Worm (Caenorhabditis elegans) whole organism, mixed stage, embryonic: Measurements from ENCODE around the gene C39D10.1.

Source experiments
- ceh-83 ChIP-seq: fragments of 200-800 bp; sonication (Bioruptor generic); optimal IDR thresholded peaks from 2 replicates; lab custom pipeline; 2018; ENCODE audit warnings: mild to moderate bottlenecking, missing genetic modification characterization, missing compliant biosample characterization
- elt-1 ChIP-seq: sonication (generic microtip); optimal IDR thresholded peaks from 2 replicates; lab custom pipeline; 2017; ENCODE audit warnings: missing genetic modification characterization, mild to moderate bottlenecking, missing compliant biosample characterization, antibody characterized with exemption, moderate library complexity, borderline replicate concordance; ENCODE audit not compliant: insufficient read depth
- elt-3 ChIP-seq: fragments of 150-350 bp; optimal IDR thresholded peaks from 2 replicates; lab custom pipeline; 2014; ENCODE audit warnings: missing biosample characterization, missing genetic modification characterization
- lin-13 ChIP-seq: fragments of 150-350 bp; optimal IDR thresholded peaks from 2 replicates; lab custom pipeline; 2014; ENCODE audit warnings: missing biosample characterization, missing genetic modification characterization
- lsy-2 ChIP-seq: fragments of 150-350 bp; optimal IDR thresholded peaks from 2 replicates; lab custom pipeline; 2014; ENCODE audit warnings: missing biosample characterization, missing genetic modification characterization
- nhr-12 ChIP-seq: fragments of 150-350 bp; optimal IDR thresholded peaks from 2 replicates; lab custom pipeline; 2014; ENCODE audit warnings: missing biosample characterization, missing genetic modification characterization
- nhr-76 ChIP-seq: sonication (generic microtip); optimal IDR thresholded peaks from 2 replicates; lab custom pipeline; 2017; ENCODE audit warnings: missing biosample characterization, missing genetic modification characterization
- snpc-4 ChIP-seq: fragments of 150-350 bp; optimal IDR thresholded peaks from 2 replicates; lab custom pipeline; 2014; ENCODE audit warnings: missing biosample characterization, missing genetic modification characterization
- unc-39 ChIP-seq: fragments of 150-350 bp; optimal IDR thresholded peaks from 2 replicates; lab custom pipeline; 2014; ENCODE audit warnings: missing biosample characterization, missing genetic modification characterization
- unc-62 ChIP-seq: fragments of 150-350 bp; optimal IDR thresholded peaks from 2 replicates; lab custom pipeline; 2014; ENCODE audit warnings: missing biosample characterization, missing genetic modification reagents, missing genetic modification characterization
- ztf-11 ChIP-seq: fragments of 150-350 bp; optimal IDR thresholded peaks from 2 replicates; lab custom pipeline; 2014; ENCODE audit warnings: missing biosample characterization, missing genetic modification characterization

- no peak for TF ChIP-seq unc-39 (tag; lab: Kevin White, UChicago)
- TF ChIP-seq unc-62 (GFP tag; lab: Kevin White, UChicago): no peak
- TF ChIP-seq lsy-2 (tag; lab: Kevin White, UChicago): no peak
- TF ChIP-seq nhr-12 (tag; lab: Kevin White, UChicago): no peak
- TF ChIP-seq ceh-83 (GFP tag; lab: Kevin White, UChicago): no peak
- no peak for TF ChIP-seq lin-13 (tag; lab: Kevin White, UChicago)
- no peak for TF ChIP-seq elt-3
- TF ChIP-seq elt-1: no peak
- no peak for TF ChIP-seq nhr-76
- TF ChIP-seq ztf-11 (tag; lab: Kevin White, UChicago): no peak
- no peak for TF ChIP-seq snpc-4 (tag; lab: Kevin White, UChicago)
These were observed 25.5 kb upstream of the C39D10.1 start for ce11 chrX:7881307-7881706.
